Fruit fly (Drosophila melanogaster): ENCODE measurements around the gene CG12320.

Gene CG12320

DNA sequence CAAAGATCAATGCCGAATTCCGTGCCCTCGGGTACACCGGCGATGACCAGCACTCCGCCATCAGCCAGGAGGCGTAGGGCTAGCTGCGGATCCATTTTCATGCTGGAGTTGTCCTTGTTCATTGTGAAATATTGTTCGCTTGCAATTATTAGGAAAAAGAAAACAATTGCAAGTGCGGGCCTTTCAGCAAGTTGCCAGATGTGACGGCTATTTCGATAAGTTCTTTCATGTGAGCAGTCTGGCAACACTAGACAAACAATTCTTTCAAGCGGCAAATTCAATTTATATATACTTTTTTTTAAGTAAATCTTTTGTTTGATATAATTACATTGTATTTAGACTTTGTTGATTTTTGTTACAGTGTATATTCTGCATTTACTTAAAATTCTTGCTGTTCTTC is at the start of gene CG12320:
TSS of gene CG12320 (minus strand) at position 157 of the 400 bp plus-strand sequence.
- TF ChIP-seq noc (tag; optimal IDR thresholded peaks at IDR 0.05), result no peak

DNA sequence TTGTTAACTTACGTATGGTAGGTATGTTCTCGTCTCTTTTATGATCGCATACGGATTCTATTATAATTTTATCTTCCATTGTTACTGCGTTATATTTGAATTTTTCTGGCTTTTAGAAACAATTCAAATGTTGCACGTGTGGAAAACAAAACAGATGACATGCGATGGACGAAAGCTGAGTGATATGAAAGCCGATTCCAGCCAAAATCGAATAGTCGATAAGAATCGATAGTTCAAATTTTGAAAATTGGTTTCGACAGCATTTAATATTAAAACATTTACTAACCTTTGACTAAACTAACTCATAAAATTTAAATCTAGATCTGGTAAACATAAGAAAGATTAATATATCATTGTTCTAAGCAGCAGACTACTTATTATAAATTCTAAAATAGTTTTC is 49.0 kb upstream of the CG12320 start, which contains the start of gene Polr1E:
TSS of gene Polr1E (minus strand) at position 160 of the 400 bp plus-strand sequence.
- TF ChIP-seq noc (tag; optimal IDR thresholded peaks at IDR 0.05), result no peak

DNA sequence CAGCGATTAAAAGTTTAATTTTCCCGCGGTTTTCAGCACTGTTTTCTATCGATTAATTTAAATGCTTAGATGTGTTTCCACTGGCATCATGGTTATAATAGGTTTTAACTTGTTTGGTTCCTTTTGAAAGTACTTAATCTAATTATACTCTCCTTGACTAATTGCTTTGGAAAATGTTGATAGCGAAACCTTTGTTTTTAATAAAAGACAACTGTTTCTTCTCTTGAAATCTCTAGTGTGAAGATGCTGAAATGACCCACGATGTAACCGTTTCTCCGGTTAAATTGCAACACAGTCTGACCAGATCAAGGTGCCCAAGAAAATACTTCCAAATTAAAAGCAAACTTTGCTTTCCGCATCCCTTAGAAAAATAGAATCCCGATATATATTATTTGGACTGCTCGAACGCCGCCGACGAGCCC is 46.4 kb upstream of the CG12320 start, which contains the start of gene Dlc90F:
TSS of gene Dlc90F (plus strand) at position 330 of the 422 bp plus-strand sequence.
- TF ChIP-seq noc (tag; optimal IDR thresholded peaks at IDR 0.05), result peak; percentile 6

DNA sequence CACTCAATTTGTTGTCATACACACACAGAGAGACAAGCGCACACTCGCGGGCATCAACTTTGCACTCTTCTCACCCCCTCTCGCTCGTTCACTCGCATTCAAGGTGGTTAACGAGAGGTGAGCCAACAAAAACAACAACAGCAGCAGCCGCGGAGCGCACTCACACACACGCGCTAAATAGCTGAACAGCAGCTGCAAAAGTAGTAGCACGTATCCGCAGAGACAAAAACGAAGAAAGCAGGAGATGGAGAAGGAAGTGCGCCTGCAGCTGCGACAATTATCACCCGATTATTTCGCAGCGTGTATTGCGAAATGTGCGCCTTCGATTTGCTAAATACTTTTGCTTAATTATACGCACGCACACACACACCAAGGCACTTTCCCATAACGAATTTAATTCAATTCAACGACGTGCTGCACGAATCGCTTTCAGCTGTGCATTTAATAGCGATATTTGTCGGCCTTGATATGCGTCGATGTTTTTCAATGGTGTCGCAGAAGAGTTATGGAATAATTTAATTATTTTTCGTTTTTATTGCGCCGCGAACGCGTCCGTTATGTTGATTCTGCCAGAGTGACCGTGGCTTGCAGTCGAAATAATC is 45.9 kb upstream of the CG12320 start:
- peak; percentile 30 for TF ChIP-seq noc (tag; optimal IDR thresholded peaks at IDR 0.05)

DNA sequence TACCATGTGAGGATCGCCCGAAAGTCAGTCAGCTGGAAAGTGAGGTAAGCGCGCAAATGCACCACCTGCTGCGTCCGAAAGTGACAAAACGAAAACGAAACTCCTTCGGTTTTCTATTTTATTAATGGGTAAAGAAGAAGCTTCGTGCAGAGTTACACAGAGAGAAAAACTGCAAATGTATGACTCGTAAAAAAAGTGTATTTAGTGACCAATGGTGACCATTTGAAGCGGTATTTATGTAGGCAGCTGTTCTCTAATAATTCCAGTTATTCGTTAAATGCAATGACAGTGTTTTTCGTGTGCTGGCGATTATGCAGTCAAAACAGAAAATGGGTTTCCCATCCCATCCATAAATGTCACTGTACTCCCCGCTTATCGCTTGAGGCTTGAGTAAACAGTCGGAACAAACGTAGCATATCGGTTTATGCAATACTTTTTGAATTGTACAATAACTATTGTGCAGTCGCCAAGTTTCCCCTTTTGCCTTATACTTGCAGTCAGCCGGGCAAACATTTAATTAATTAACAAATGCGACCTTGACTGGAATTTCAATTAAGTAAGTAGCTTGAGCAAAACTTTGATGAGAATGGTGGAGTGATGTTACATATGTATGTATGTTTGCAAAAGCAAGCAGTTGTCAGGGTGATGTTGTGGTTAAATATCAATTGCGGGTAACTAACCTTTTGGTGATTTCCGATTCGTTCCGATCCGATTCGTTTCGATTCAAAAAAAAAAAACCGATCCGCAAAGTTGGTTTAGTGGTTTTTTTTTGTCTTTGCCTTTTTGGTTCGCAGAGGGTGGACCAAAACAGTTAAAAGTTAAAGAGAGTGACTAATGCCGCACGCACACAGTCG is 45.1 kb upstream of the CG12320 start:
- TF ChIP-seq noc (tag; optimal IDR thresholded peaks at IDR 0.05), result no peak

DNA sequence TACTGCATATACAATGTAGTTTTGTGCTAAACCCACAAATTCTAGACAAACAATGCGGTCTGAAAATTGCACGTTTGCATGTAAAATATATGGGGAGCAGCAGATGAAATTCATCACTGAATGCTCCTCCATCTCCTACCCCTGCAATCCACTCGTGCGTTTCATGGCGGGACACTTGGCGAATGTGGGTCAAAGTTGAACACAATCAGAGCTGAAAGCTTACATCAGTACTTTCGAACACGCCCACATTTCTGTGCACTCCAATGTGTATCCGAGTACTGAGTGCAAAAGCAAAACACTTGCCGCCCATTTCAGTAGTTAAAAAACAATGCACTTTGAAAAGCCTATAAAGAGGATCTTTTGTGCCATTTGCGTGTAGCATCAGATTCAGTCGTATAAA is 44.2 kb upstream of the CG12320 start:
- no peak for TF ChIP-seq noc (tag; optimal IDR thresholded peaks at IDR 0.05)

DNA sequence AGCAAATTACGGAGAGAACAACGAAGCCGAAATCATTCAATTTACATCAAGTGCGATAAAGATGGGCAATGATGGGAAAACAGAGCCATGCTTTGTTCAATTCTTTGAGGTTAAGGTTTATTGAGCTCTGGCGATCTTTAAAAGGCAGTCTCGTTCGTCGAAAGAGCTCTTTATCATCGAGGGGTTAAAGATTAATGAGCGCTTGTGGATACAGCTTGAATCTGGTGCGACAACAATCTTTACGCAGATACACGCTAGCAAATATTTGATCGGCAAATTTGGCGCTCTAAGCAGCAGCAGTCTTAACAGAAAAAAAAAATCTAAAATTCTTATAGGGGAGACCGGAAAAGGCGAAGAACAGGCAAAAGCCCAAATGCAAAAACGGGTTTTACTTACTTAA is 43.5 kb upstream of the CG12320 start:
- TF ChIP-seq noc (tag; optimal IDR thresholded peaks at IDR 0.05), result no peak

DNA sequence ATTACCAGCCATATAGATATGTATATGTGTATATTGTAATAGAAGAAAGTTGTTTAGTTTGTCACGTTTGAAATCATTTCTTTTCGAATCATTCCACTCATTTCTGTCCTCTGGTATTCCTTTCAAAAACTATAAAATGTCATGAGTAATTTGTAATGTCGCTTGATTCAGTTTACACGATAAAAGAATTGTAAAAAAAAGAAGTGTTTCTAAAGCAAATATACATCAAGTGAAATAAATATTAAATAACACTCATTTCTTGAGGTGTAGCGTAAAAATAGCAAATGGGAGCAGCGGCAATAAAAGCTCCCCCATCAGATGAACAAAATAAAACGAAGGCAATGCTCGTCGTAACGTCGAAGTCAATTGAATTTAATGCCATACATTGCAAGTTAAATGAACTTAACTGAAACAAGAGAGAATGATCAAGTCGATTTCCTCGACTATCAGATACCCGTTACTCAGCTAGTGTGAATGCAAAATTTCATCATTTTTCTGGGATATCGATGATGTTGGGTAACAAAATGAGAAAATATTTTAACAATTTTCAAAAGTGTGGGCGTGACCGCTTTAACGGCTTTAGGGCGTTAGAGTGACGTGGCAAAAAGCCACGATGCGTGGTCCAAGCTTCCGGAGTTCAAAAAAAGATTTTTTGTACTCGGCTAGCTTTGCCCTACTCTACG is 42.9 kb upstream of the CG12320 start:
- no peak for TF ChIP-seq noc (tag; optimal IDR thresholded peaks at IDR 0.05)

DNA sequence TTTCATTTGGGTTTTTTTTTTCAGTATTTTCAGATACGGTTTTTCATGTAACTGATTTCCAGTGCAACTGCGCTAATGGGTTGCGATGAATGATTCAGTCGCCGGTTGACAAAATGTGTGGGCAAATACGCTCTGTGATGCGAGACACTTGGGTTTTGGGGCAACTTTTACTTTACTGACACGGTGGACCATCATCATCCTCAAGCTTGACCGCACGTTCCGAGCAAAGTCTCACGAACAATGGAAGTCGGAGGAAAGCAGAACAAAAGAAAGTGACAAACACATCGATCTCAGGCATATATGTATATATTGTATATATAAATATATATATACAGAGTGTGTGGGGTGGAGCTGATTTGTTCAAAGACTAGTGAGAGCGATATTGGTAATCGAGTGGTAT is 42.0 kb upstream of the CG12320 start:
- no peak for TF ChIP-seq noc (tag; optimal IDR thresholded peaks at IDR 0.05)

DNA sequence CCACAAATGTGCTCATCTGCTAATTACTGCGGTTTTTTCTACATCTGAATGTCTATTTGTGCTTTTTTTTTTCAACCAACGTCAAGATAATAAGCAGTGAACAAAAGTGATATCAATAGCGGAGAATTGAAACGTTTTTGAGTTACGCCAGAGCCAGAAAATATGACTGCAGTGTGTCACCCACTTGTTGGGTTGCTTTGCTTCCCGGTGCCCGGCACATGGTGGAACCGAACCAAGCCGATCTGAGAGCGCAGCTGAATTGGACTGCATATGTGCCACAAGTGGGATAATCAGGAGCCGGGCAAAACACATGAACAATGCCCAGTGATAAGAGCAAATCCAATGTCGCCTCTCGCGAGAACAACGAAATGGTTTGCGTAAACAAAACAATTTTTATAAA is 39.8 kb upstream of the CG12320 start:
- TF ChIP-seq noc (tag; optimal IDR thresholded peaks at IDR 0.05), result no peak

DNA sequence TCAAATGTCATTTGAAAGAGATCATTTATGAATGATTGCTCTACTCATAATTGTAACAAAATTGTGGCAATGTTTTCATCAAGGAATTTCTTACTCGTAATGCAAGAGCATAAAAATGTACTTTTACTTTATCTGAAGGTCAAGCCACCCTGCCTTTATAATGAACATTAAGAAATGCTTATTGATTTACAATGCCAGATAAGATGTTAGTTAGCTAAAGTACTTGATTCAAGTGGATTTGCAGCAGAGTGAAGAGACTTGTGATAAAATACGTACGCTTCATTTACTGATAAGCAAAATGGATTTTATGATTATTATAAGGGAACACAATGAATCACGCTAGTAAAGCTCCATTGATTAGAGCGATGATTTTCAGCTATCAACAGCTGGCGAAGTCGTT is 39.3 kb upstream of the CG12320 start:
- TF ChIP-seq noc (tag; optimal IDR thresholded peaks at IDR 0.05), result peak; percentile 62

DNA sequence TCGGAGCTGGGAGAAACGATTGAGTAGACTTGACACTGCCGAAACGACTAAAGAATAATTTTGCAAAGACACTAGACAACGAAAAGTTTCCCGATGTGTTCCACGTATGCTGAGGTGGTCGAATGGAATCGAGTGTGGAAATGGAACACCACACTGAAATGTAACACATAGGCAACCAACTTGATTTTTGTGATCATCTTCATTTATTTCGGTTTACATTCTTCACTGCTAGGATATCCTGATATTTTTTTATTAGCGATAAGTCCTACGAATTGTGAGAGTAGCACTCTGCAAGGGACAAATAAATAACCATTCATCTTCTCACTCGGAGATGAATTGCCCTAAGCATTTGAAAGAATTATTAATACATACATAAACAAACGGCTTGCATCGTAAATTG is 36.1 kb upstream of the CG12320 start, which contains the start of gene CG7131:
TSS of gene CG7131 (minus strand) at position 101 of the 400 bp plus-strand sequence.
- no peak for TF ChIP-seq noc (tag; optimal IDR thresholded peaks at IDR 0.05)

DNA sequence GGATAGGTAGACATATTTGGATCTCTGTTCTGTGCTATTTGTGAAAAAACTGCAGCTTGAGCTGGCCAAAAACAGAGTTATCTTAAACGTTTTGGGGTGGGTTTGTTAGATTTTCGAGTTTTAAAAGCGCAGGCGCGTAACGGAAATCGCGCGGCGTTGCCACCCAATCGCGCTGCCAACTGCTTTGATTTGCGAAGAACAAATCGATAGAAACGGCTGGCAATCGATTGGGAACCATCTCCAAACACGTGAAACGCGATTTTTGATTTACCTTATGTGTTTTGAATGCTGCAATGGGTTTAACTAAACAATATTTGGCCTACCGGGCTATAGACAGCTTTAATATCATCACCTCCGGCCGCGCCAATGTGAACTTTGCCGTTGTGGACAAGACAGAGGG is 30.9 kb upstream of the CG12320 start, which contains the start of the genes CG14312 and CG8064:
TSS of gene CG14312 (minus strand) at position 88 of the 400 bp plus-strand sequence.
TSS of gene CG8064 (plus strand) at position 220 of the 400 bp plus-strand sequence.
- no peak for TF ChIP-seq noc (tag; optimal IDR thresholded peaks at IDR 0.05)

DNA sequence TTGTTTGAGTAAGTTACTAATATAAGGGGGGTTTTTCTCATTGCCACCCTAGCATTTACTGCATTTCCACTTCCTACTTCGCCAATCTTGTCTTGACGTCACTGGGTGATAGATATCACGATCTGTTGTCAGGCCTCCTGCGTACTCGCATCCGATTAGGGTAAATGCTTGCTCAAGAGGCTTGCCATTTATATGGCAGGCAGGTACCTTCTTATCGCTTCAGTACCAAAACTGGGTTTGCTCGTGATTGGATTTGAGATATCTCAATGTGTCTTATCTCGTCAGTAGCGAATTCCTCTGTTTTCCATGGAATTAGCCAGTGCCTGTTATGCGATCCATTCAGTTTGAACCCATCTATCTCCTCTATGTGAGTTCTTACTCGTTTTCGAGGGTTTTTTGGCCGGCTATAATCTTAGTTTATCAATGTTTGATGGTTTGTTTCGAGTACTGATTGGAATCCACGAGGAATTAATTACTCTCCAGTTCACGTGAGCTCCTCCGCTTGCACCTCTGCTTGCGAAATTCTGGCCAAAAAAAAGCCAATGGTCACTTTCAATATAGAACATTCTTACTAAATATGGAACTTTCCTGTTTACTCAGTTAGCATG is 28.4 kb upstream of the CG12320 start:
- no peak for TF ChIP-seq noc (tag; optimal IDR thresholded peaks at IDR 0.05)

DNA sequence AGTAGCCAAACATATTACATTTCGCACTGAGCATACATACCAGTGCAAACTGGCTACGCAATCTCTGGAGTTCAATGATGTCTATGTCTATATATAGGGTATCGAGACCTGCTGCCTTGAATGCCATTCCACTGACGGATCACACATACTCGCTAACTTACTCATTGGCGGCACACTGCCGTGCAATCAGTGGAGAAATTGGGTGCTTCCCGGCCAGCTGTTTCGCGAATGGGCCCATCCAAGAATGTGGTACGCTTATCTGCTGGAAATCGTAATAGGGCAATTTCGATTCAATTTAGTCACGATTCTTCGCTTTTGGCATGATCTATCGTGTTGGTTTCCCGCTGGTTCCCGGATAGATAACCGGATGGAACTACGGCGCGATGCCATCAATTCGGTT is 27.6 kb upstream of the CG12320 start:
- TF ChIP-seq noc (tag; optimal IDR thresholded peaks at IDR 0.05), result no peak

DNA sequence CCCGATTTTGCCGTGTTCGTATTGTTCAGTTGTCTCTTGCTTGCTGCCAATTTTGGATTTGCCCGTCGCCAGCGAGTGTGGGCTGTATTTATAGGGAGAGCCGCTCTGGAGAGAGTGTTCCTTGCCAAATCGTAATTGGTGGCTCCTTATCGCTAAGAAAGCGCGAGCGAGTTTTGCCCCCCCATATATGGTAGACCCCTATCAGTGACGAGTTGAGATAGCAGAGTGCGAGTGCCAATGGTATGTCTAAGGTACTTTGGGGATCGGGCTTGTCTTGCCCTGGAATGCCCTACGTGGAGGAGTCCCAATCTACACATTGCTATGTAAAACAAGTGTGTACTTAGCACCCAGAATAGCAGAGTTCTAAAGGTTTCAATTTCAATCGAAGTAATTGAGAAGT is 27.0 kb upstream of the CG12320 start, which contains the start of gene CG7142:
TSS of gene CG7142 (minus strand) at position 29 of the 400 bp plus-strand sequence.
- peak; percentile 3 for TF ChIP-seq noc (tag; optimal IDR thresholded peaks at IDR 0.05)

Data from whole organism, larva.